Fruit fly (Drosophila melanogaster) whole organism, embryonic: ENCODE measurements around the gene shakB.

Experiments
- Atf6 ChIP-seq: fragments of 200-800 bp; sonication (Bioruptor generic); IDR thresholded peaks from 2 replicates; pipeline ENCODE4 v1.3.6; 2022; ENCODE audit warnings: missing biosample characterization, missing genetic modification characterization
- CG12236 ChIP-seq: fragments of 200-800 bp; sonication (Bioruptor generic); optimal IDR thresholded peaks from 2 replicates; lab custom pipeline; 2016; ENCODE audit warnings: missing biosample characterization, missing genetic modification characterization
- CG13624 ChIP-seq: fragments of 200-800 bp; sonication (Bioruptor generic); optimal IDR thresholded peaks from 2 replicates; lab custom pipeline; 2016; ENCODE audit warnings: missing biosample characterization, missing genetic modification characterization
- CG3726 ChIP-seq: fragments of 200-800 bp; sonication (Bioruptor generic); IDR thresholded peaks from 3 replicates; pipeline ENCODE4, ENCODE4 v1.3.6; 2022; ENCODE audit warnings: missing biosample characterization, missing genetic modification characterization
- Dip3 ChIP-seq: fragments of 200-800 bp; sonication (Bioruptor generic); optimal IDR thresholded peaks from 3 replicates; lab custom pipeline; 2016; ENCODE audit warnings: missing biosample characterization, missing genetic modification characterization
- Optix ChIP-seq: fragments of 200-800 bp; sonication (Bioruptor generic); IDR thresholded peaks from 3 replicates; pipeline ENCODE4 v1.3.6; 2022; ENCODE audit warnings: missing biosample characterization, missing genetic modification characterization
- Ptx1 ChIP-seq: fragments of 200-800 bp; sonication (Bioruptor generic); IDR thresholded peaks from 2 replicates; pipeline ENCODE4 v1.3.6; 2022; ENCODE audit warnings: missing biosample characterization, missing genetic modification characterization
- Usf ChIP-seq: fragments of 200-800 bp; sonication (Bioruptor generic); optimal IDR thresholded peaks from 2 replicates; lab custom pipeline; 2017; ENCODE audit warnings: missing genotype, missing biosample characterization, missing genetic modification characterization
- chm ChIP-seq: fragments of 200-800 bp; sonication (Bioruptor generic); IDR thresholded peaks from 2 replicates; pipeline ENCODE4 v1.3.6; 2022; ENCODE audit warnings: missing biosample characterization, missing genetic modification characterization
- ems ChIP-seq: fragments of 200-800 bp; sonication (Bioruptor generic); optimal IDR thresholded peaks from 3 replicates; lab custom pipeline; 2016; ENCODE audit warnings: missing biosample characterization, missing genetic modification characterization
- fd96Cb ChIP-seq: fragments of 200-800 bp; sonication (Bioruptor generic); optimal IDR thresholded peaks from 2 replicates; lab custom pipeline; 2018; ENCODE audit warnings: missing biosample characterization, mild to moderate bottlenecking, missing genetic modification characterization, moderate library complexity
- maf-S ChIP-seq: fragments of 200-800 bp; sonication (Bioruptor generic); optimal IDR thresholded peaks from 2 replicates; lab custom pipeline; 2016; ENCODE audit warnings: missing biosample characterization, missing genetic modification characterization
- sim ChIP-seq: fragments of 200-800 bp; sonication (Bioruptor generic); IDR thresholded peaks from 2 replicates; pipeline ENCODE4 v1.3.6; 2022; ENCODE audit warnings: missing biosample characterization, missing genetic modification characterization
- twi ChIP-seq: fragments of 200-800 bp; optimal IDR thresholded peaks from 2 replicates; lab custom pipeline; 2019; ENCODE audit warnings: missing biosample characterization, mild to moderate bottlenecking, missing genetic modification characterization, moderate library complexity

- TF ChIP-seq CG13624 (GFP tag; lab: Kevin White, UChicago) = no peak
- TF ChIP-seq CG3726 (GFP tag; lab: Robert Waterston, UW) = no peak
- TF ChIP-seq Optix = no peak
- no peak for TF ChIP-seq twi (tag; lab: Kevin White, UChicago)
- TF ChIP-seq Atf6 (GFP tag; lab: Robert Waterston, UW) = no peak
- no peak for TF ChIP-seq ems (GFP tag; lab: Kevin White, UChicago)
- no peak for TF ChIP-seq chm (GFP tag; lab: Robert Waterston, UW)
- TF ChIP-seq fd96Cb = no peak
- TF ChIP-seq CG12236 (GFP tag; lab: Kevin White, UChicago) = no peak
- TF ChIP-seq Usf (GFP tag; lab: Kevin White, UChicago) = no peak
- TF ChIP-seq Dip3 (GFP tag; lab: Kevin White, UChicago) = no peak
- TF ChIP-seq Ptx1 (GFP tag; lab: Robert Waterston, UW) = no peak
- TF ChIP-seq sim (GFP tag; lab: Robert Waterston, UW) = no peak
- no peak for TF ChIP-seq maf-S (GFP tag; lab: Kevin White, UChicago)
These were observed 169.9 kb downstream of the shakB start for dm6 chrX:20756938-20757337.
